Comparison of ENCODE assay signal across 3 worm cellular contexts in genomic region chrV:13678542-13678941, ce11.
TF ChIP-seq lines count a peak whose summit lies in the region.

TSS of gene tag-65 (minus strand) at chrV:13678587.
TSS of gene ccz-1 (plus strand) at chrV:13678875.

TF ChIP-seq in whole organism, L1 larva, 84 proteins besides CTCF, POLR2A, EP300 and RAD21 (continued from another document and continues in another):
- TF ChIP-seq elt-3 (tag; optimal IDR thresholded peaks at IDR 0.05; lab: Kevin White, UChicago) (peak in 2 of 6 experiments; percentile 80 to 81), unc-130 (tag; optimal IDR thresholded peaks at IDR 0.05; lab: Kevin White, UChicago) (peak; percentile 71), ztf-4 (tag; optimal IDR thresholded peaks at IDR 0.05; lab: Kevin White, UChicago) (peak; percentile 53), pqm-1 (tag; optimal IDR thresholded peaks at IDR 0.05; lab: Kevin White, UChicago) (no peak), dsc-1 (tag; optimal IDR thresholded peaks at IDR 0.05; lab: Kevin White, UChicago) (peak; percentile 91), nhr-85 (tag; lab: Kevin White, UChicago) (peak; percentile 96), lin-35 (GFP tag; optimal IDR thresholded peaks at IDR 0.05; lab: Kevin White, UChicago) (peak; percentile 87 to 91), isw-1 (GFP tag; IDR thresholded peaks at IDR 0.05; lab: Robert Waterston, UW) (peak; percentile 86), tbx-2 (tag; optimal IDR thresholded peaks at IDR 0.05; lab: Kevin White, UChicago) (peak; percentile 91), blmp-1 (tag; optimal IDR thresholded peaks at IDR 0.05; lab: Kevin White, UChicago) (peak; percentile 82), ceh-88 (GFP tag; IDR thresholded peaks at IDR 0.05; lab: Robert Waterston, UW) (peak; percentile 65; the same call in 1 of the 2 replicates), fkh-8 (tag; optimal IDR thresholded peaks at IDR 0.05; lab: Kevin White, UChicago) (peak; percentile 84), mef-2 (tag; optimal IDR thresholded peaks at IDR 0.05; lab: Kevin White, UChicago) (peak; percentile 37), tlp-1 (tag; optimal IDR thresholded peaks at IDR 0.05; lab: Kevin White, UChicago) (no peak), lin-39 (tag; optimal IDR thresholded peaks at IDR 0.05; lab: Kevin White, UChicago) (peak; percentile 93), zip-4 (GFP tag; optimal IDR thresholded peaks at IDR 0.05; lab: Kevin White, UChicago) (peak; percentile 66), C34B4.2 (tag; optimal IDR thresholded peaks at IDR 0.05; lab: Kevin White, UChicago) (peak; percentile 30), ces-1 (GFP tag; optimal IDR thresholded peaks at IDR 0.05; lab: Kevin White, UChicago) (no peak), unc-86 (tag; optimal IDR thresholded peaks at IDR 0.05; lab: Kevin White, UChicago) (peak; percentile 85), efl-3 (GFP tag; optimal IDR thresholded peaks at IDR 0.05; lab: Kevin White, UChicago) (peak; percentile 26), skn-1 (tag; optimal IDR thresholded peaks at IDR 0.05; lab: Kevin White, UChicago) (peak; percentile 84), ets-5 (GFP tag; IDR thresholded peaks at IDR 0.05; lab: Robert Waterston, UW) (no peak), ceh-63 (GFP tag; optimal IDR thresholded peaks at IDR 0.05; lab: Kevin White, UChicago) (peak; percentile 4), ceh-8 (GFP tag; optimal IDR thresholded peaks at IDR 0.05; lab: Kevin White, UChicago) (peak; percentile 84), unc-62 (GFP tag; optimal IDR thresholded peaks at IDR 0.05; lab: Kevin White, UChicago) (no peak), nhr-77 (tag; optimal IDR thresholded peaks at IDR 0.05; lab: Kevin White, UChicago) (peak; percentile 67), lin-14 (GFP tag; optimal IDR thresholded peaks at IDR 0.05; lab: Kevin White, UChicago) (peak; percentile 93), unc-30 (tag; optimal IDR thresholded peaks at IDR 0.05; lab: Kevin White, UChicago) (no peak), lir-3 (tag; optimal IDR thresholded peaks at IDR 0.05; lab: Kevin White, UChicago; ENCODE audit: poor library complexity) (peak; percentile 66), unc-98 (GFP tag; IDR thresholded peaks at IDR 0.05; lab: Robert Waterston, UW) (no peak), aly-2 (tag; optimal IDR thresholded peaks at IDR 0.05; lab: Kevin White, UChicago) (peak; percentile 87), sup-37 (GFP tag; optimal IDR thresholded peaks at IDR 0.05; lab: Kevin White, UChicago) (peak; percentile 66), hlh-17 (GFP tag; optimal IDR thresholded peaks at IDR 0.05; lab: Kevin White, UChicago; ENCODE audit: borderline replicate concordance) (no peak), ama-1 (optimal IDR thresholded peaks at IDR 0.05; lab: Kevin White, UChicago) (no peak), nhr-90 (tag; optimal IDR thresholded peaks at IDR 0.05; lab: Kevin White, UChicago; ENCODE audit: poor library complexity) (peak; percentile 94), sox-4 (tag; optimal IDR thresholded peaks at IDR 0.05; lab: Kevin White, UChicago) (peak; percentile 48), nhr-11 (tag; optimal IDR thresholded peaks at IDR 0.05; lab: Kevin White, UChicago) (peak; percentile 90), dpl-1 (GFP tag; optimal IDR thresholded peaks at IDR 0.05; lab: Kevin White, UChicago) (peak; percentile 82 to 94 (median 86)), nhr-12 (tag; optimal IDR thresholded peaks at IDR 0.05; lab: Kevin White, UChicago) (no peak), F16B12.6 (tag; optimal IDR thresholded peaks at IDR 0.05; lab: Kevin White, UChicago) (peak; percentile 54), fkh-4 (tag; optimal IDR thresholded peaks at IDR 0.05; lab: Kevin White, UChicago; ENCODE audit: borderline replicate concordance) (peak; percentile 69), nhr-28 (tag; optimal IDR thresholded peaks at IDR 0.05; lab: Kevin White, UChicago) (no peak), irx-1 (tag; optimal IDR thresholded peaks at IDR 0.05; lab: Kevin White, UChicago) (peak; percentile 89)

TF ChIP-seq in whole organism, L3 larva, 47 proteins besides CTCF, POLR2A, EP300 and RAD21 (continued from another document):
- TF ChIP-seq mdl-1 (tag; optimal IDR thresholded peaks at IDR 0.05; lab: Kevin White, UChicago) = no peak
- no peak for TF ChIP-seq daf-12 (tag; optimal IDR thresholded peaks at IDR 0.05; lab: Kevin White, UChicago)
- TF ChIP-seq nhr-11 (tag; optimal IDR thresholded peaks at IDR 0.05; lab: Kevin White, UChicago) = peak; percentile 11
- peak; percentile 3 for TF ChIP-seq elt-1 (tag; optimal IDR thresholded peaks at IDR 0.05; lab: Kevin White, UChicago)
- TF ChIP-seq nhr-43 (tag; optimal IDR thresholded peaks at IDR 0.05; lab: Kevin White, UChicago; ENCODE audit: poor library complexity, severe bottlenecking) = peak; percentile 92
- peak; percentile 77 for TF ChIP-seq ceh-28 (tag; optimal IDR thresholded peaks at IDR 0.05; lab: Kevin White, UChicago)
- TF ChIP-seq unc-39 (tag; optimal IDR thresholded peaks at IDR 0.05; lab: Kevin White, UChicago) = no peak
- TF ChIP-seq aly-2 (tag; optimal IDR thresholded peaks at IDR 0.05; lab: Kevin White, UChicago) = no peak
- TF ChIP-seq fkh-2 (tag; optimal IDR thresholded peaks at IDR 0.05; lab: Kevin White, UChicago) = no peak
- TF ChIP-seq nhr-77 (tag; optimal IDR thresholded peaks at IDR 0.05; lab: Kevin White, UChicago) = peak; percentile 37
- TF ChIP-seq nhr-76 (tag; optimal IDR thresholded peaks at IDR 0.05; lab: Kevin White, UChicago) = no peak
- no peak for TF ChIP-seq ztf-4 (tag; optimal IDR thresholded peaks at IDR 0.05; lab: Kevin White, UChicago)
- TF ChIP-seq ztf-11 (tag; optimal IDR thresholded peaks at IDR 0.05; lab: Kevin White, UChicago) = no peak
- TF ChIP-seq fos-1 (tag; optimal IDR thresholded peaks at IDR 0.05; lab: Kevin White, UChicago) = no peak
- peak; percentile 81 for TF ChIP-seq R02D3.7 (tag; optimal IDR thresholded peaks at IDR 0.05; lab: Kevin White, UChicago)
- no peak for TF ChIP-seq ceh-16 (tag; optimal IDR thresholded peaks at IDR 0.05; lab: Kevin White, UChicago)
- peak; percentile 33 for TF ChIP-seq ama-1 (optimal IDR thresholded peaks at IDR 0.05; lab: Kevin White, UChicago)
- peak; percentile 91 for TF ChIP-seq lin-15B (tag; optimal IDR thresholded peaks at IDR 0.05; lab: Kevin White, UChicago)
- peak; percentile 65 for TF ChIP-seq egl-5 (tag; optimal IDR thresholded peaks at IDR 0.05; lab: Kevin White, UChicago)
- no peak for TF ChIP-seq skn-1 (tag; optimal IDR thresholded peaks at IDR 0.05; lab: Kevin White, UChicago)
- peak; percentile 37 for TF ChIP-seq fkh-10 (GFP tag; optimal IDR thresholded peaks at IDR 0.05; lab: Kevin White, UChicago)
- peak; percentile 53 for TF ChIP-seq elt-2 (tag; optimal IDR thresholded peaks at IDR 0.05; lab: Kevin White, UChicago)
- peak; percentile 87 for TF ChIP-seq nfya-1 (tag; optimal IDR thresholded peaks at IDR 0.05; lab: Kevin White, UChicago; ENCODE audit: insufficient read depth)
- peak; percentile 40 for TF ChIP-seq egl-27 (tag; optimal IDR thresholded peaks at IDR 0.05; lab: Kevin White, UChicago)
- TF ChIP-seq nhr-237 (tag; optimal IDR thresholded peaks at IDR 0.05; lab: Kevin White, UChicago) = no peak
- no peak for TF ChIP-seq eor-1 (tag; optimal IDR thresholded peaks at IDR 0.05; lab: Kevin White, UChicago)
- no peak for TF ChIP-seq hmg-11 (tag; optimal IDR thresholded peaks at IDR 0.05; lab: Kevin White, UChicago)
TF ChIP-seq in whole organism, L3 larva: peak in this region for 23.

TF ChIP-seq in whole organism, young adult, 124 proteins besides CTCF, POLR2A, EP300 and RAD21 (continued from another document and continues in another):
- peak; percentile 78 for TF ChIP-seq nfyb-1 (GFP tag; IDR thresholded peaks at IDR 0.05; lab: Robert Waterston, UW)
- TF ChIP-seq Y53F4B.3 (GFP tag; IDR thresholded peaks at IDR 0.05; lab: Robert Waterston, UW) = no peak
- TF ChIP-seq ceh-100 (GFP tag; IDR thresholded peaks at IDR 0.05; lab: Robert Waterston, UW) = peak; percentile 79
- TF ChIP-seq attf-6 (GFP tag; IDR thresholded peaks at IDR 0.05; lab: Robert Waterston, UW) = peak; percentile 59
- TF ChIP-seq ceh-79 (tag; optimal IDR thresholded peaks at IDR 0.05; lab: Kevin White, UChicago) = no peak
- peak; percentile 59; the same call in 1 of the 2 replicates for TF ChIP-seq pbrm-1 (GFP tag; IDR thresholded peaks at IDR 0.05; lab: Robert Waterston, UW)
- TF ChIP-seq F57A8.1 (GFP tag; optimal IDR thresholded peaks at IDR 0.05; lab: Kevin White, UChicago) = no peak
- TF ChIP-seq atf-7 (tag; optimal IDR thresholded peaks at IDR 0.05; lab: Kevin White, UChicago) = peak; percentile 30
- TF ChIP-seq efl-1 (GFP tag; optimal IDR thresholded peaks at IDR 0.05; lab: Kevin White, UChicago) = peak; percentile 53
- TF ChIP-seq F10E7.11 (tag; optimal IDR thresholded peaks at IDR 0.05; lab: Kevin White, UChicago) = no peak
- no peak for TF ChIP-seq Y79H2A.3 (GFP tag; conservative IDR thresholded peaks at IDR 0.05; lab: Robert Waterston, UW)
- no peak for TF ChIP-seq ztf-22 (GFP tag; optimal IDR thresholded peaks at IDR 0.05; lab: Kevin White, UChicago)
- TF ChIP-seq snpc-1.3 (tag; optimal IDR thresholded peaks at IDR 0.05; lab: Kevin White, UChicago; ENCODE audit: insufficient read depth) = no peak
- TF ChIP-seq egl-44 (GFP tag; IDR thresholded peaks at IDR 0.05; lab: Robert Waterston, UW) = no peak
- TF ChIP-seq F49E8.2 (tag; optimal IDR thresholded peaks at IDR 0.05; lab: Kevin White, UChicago; ENCODE audit: insufficient read depth) = peak; percentile 32
- peak; percentile 23 for TF ChIP-seq snpc-1.1 (tag; optimal IDR thresholded peaks at IDR 0.05; lab: Kevin White, UChicago; ENCODE audit: insufficient read depth)
- TF ChIP-seq K11D2.4 (GFP tag; IDR thresholded peaks at IDR 0.05; lab: Robert Waterston, UW) = peak; percentile 68; the same call in 1 of the 2 replicates
- TF ChIP-seq athp-1 (tag; optimal IDR thresholded peaks at IDR 0.05; lab: Kevin White, UChicago) = peak; percentile 28
- no peak for TF ChIP-seq cebp-1 (GFP tag; IDR thresholded peaks at IDR 0.05; lab: Robert Waterston, UW)
- TF ChIP-seq cebp-1 (tag; optimal IDR thresholded peaks at IDR 0.05; lab: Kevin White, UChicago) = peak; percentile 74
- no peak for TF ChIP-seq unc-62 (GFP tag; optimal IDR thresholded peaks at IDR 0.05; lab: Kevin White, UChicago)
- TF ChIP-seq T07F8.4 (tag; optimal IDR thresholded peaks at IDR 0.05; lab: Kevin White, UChicago) = no peak
- TF ChIP-seq ztf-26 (tag; optimal IDR thresholded peaks at IDR 0.05; lab: Kevin White, UChicago) = peak; percentile 30
- peak; percentile 13 for TF ChIP-seq pha-4 (tag; optimal IDR thresholded peaks at IDR 0.05; lab: Kevin White, UChicago)
- peak; percentile 79 for TF ChIP-seq ZK185.1 (tag; optimal IDR thresholded peaks at IDR 0.05; lab: Kevin White, UChicago; ENCODE audit: poor library complexity, severe bottlenecking)
- TF ChIP-seq zim-3 (tag; optimal IDR thresholded peaks at IDR 0.05; lab: Kevin White, UChicago) = no peak
- TF ChIP-seq snpc-3.4 (tag; optimal IDR thresholded peaks at IDR 0.05; lab: Kevin White, UChicago) = peak; percentile 55
- TF ChIP-seq D2030.7 (GFP tag; IDR thresholded peaks at IDR 0.05; lab: Robert Waterston, UW) = peak; percentile 46; the same call in 1 of the 2 replicates
- peak; percentile 87 for TF ChIP-seq Y53G8AR.9 (GFP tag; conservative IDR thresholded peaks at IDR 0.05; lab: Robert Waterston, UW)
- no peak for TF ChIP-seq Y95B8A.8 (GFP tag; IDR thresholded peaks at IDR 0.05; lab: Robert Waterston, UW)
- TF ChIP-seq Y56A3A.18 (GFP tag; IDR thresholded peaks at IDR 0.05; lab: Robert Waterston, UW) = peak; percentile 62; the same call in 1 of the 2 replicates
- TF ChIP-seq somi-1 (GFP tag; optimal IDR thresholded peaks at IDR 0.05; lab: Kevin White, UChicago) = peak; percentile 29
- no peak for TF ChIP-seq B0019.2 (GFP tag; conservative IDR thresholded peaks at IDR 0.05; lab: Robert Waterston, UW)
- no peak for TF ChIP-seq ztf-6 (GFP tag; IDR thresholded peaks at IDR 0.05; lab: Robert Waterston, UW)
- TF ChIP-seq hlh-12 (tag; optimal IDR thresholded peaks at IDR 0.05; lab: Kevin White, UChicago) = no peak
- TF ChIP-seq bed-2 (GFP tag; IDR thresholded peaks at IDR 0.05; lab: Robert Waterston, UW) = no peak
- TF ChIP-seq akir-1 (GFP tag; optimal IDR thresholded peaks at IDR 0.05; lab: Kevin White, UChicago) = no peak
- TF ChIP-seq F52B5.7 (tag; optimal IDR thresholded peaks at IDR 0.05; lab: Kevin White, UChicago) = no peak
- no peak for TF ChIP-seq mes-4 (tag; optimal IDR thresholded peaks at IDR 0.05; lab: Kevin White, UChicago)
- no peak for TF ChIP-seq aptf-3 (GFP tag; IDR thresholded peaks at IDR 0.05; lab: Robert Waterston, UW)
- TF ChIP-seq lir-1 (GFP tag; conservative IDR thresholded peaks at IDR 0.05; lab: Robert Waterston, UW) = peak; percentile 81
- no peak for TF ChIP-seq egl-18 (GFP tag; IDR thresholded peaks at IDR 0.05; lab: Robert Waterston, UW)
- TF ChIP-seq F23B12.7 (tag; optimal IDR thresholded peaks at IDR 0.05; lab: Kevin White, UChicago; ENCODE audit: insufficient read depth) = peak; percentile 61
- TF ChIP-seq zfh-2 (GFP tag; conservative IDR thresholded peaks at IDR 0.05; lab: Robert Waterston, UW) = no peak
- TF ChIP-seq tlf-1 (GFP tag; optimal IDR thresholded peaks at IDR 0.05; lab: Kevin White, UChicago) = peak; percentile 77
- no peak for TF ChIP-seq hlh-26 (GFP tag; conservative IDR thresholded peaks at IDR 0.05; lab: Robert Waterston, UW)
- TF ChIP-seq snpc-4 (GFP tag; optimal IDR thresholded peaks at IDR 0.05; lab: Kevin White, UChicago) = peak; percentile 44
- peak; percentile 50 to 82 (median 74) for TF ChIP-seq snpc-4 (tag; optimal IDR thresholded peaks at IDR 0.05; lab: Kevin White, UChicago)
- no peak for TF ChIP-seq mel-28 (tag; optimal IDR thresholded peaks at IDR 0.05; lab: Kevin White, UChicago; ENCODE audit: borderline replicate concordance)
- peak; percentile 77 for TF ChIP-seq dox-1 (GFP tag; IDR thresholded peaks at IDR 0.05; lab: Robert Waterston, UW)
- no peak for TF ChIP-seq ceh-58 (GFP tag; IDR thresholded peaks at IDR 0.05; lab: Robert Waterston, UW)
- no peak for TF ChIP-seq sdz-38 (tag; optimal IDR thresholded peaks at IDR 0.05; lab: Kevin White, UChicago)
- TF ChIP-seq ceh-40 (GFP tag; IDR thresholded peaks at IDR 0.05; lab: Robert Waterston, UW) = no peak
- TF ChIP-seq madf-8 (GFP tag; conservative IDR thresholded peaks at IDR 0.05; lab: Robert Waterston, UW) = peak; percentile 68
- peak; percentile 70 for TF ChIP-seq attf-5 (GFP tag; optimal IDR thresholded peaks at IDR 0.05; lab: Kevin White, UChicago)
- no peak for TF ChIP-seq ama-1 (optimal IDR thresholded peaks at IDR 0.05; lab: Kevin White, UChicago)
- TF ChIP-seq ama-1 (GFP tag; optimal IDR thresholded peaks at IDR 0.05; lab: Kevin White, UChicago) = no peak
- peak; percentile 81 for TF ChIP-seq hsf-1 (GFP tag; IDR thresholded peaks at IDR 0.05; lab: Robert Waterston, UW)
- 0 out of 2 replicates have a peak, but pooled peaks have one; percentile 20 for TF ChIP-seq ceh-91 (GFP tag; IDR thresholded peaks at IDR 0.05; lab: Robert Waterston, UW)
- TF ChIP-seq mcd-1 (GFP tag; IDR thresholded peaks at IDR 0.05; lab: Robert Waterston, UW) = peak; percentile 88
- TF ChIP-seq nhr-27 (tag; optimal IDR thresholded peaks at IDR 0.05; lab: Kevin White, UChicago) = no peak
- TF ChIP-seq repo-1 (tag; optimal IDR thresholded peaks at IDR 0.05; lab: Kevin White, UChicago) = peak; percentile 19
- peak; percentile 57; the same call in 1 of the 2 replicates for TF ChIP-seq attf-3 (GFP tag; conservative IDR thresholded peaks at IDR 0.05; lab: Robert Waterston, UW)
- TF ChIP-seq nhr-120 (GFP tag; IDR thresholded peaks at IDR 0.05; lab: Robert Waterston, UW) = no peak
- no peak for TF ChIP-seq die-1 (tag; optimal IDR thresholded peaks at IDR 0.05; lab: Kevin White, UChicago)
- TF ChIP-seq B0035.1 (tag; optimal IDR thresholded peaks at IDR 0.05; lab: Kevin White, UChicago) = no peak
- TF ChIP-seq nfya-1 (tag; optimal IDR thresholded peaks at IDR 0.05; lab: Kevin White, UChicago; ENCODE audit: borderline replicate concordance, insufficient read depth) = no peak
- no peak for TF ChIP-seq ets-4 (GFP tag; optimal IDR thresholded peaks at IDR 0.05; lab: Kevin White, UChicago)
- no peak for TF ChIP-seq rpc-1 (optimal IDR thresholded peaks at IDR 0.05; lab: Kevin White, UChicago)
- TF ChIP-seq rpc-1 (tag; optimal IDR thresholded peaks at IDR 0.05; lab: Kevin White, UChicago) = no peak
- TF ChIP-seq sptf-2 (GFP tag; optimal IDR thresholded peaks at IDR 0.05; lab: Kevin White, UChicago) = no peak
